Worm (Caenorhabditis elegans): ENCODE measurements around the gene srh-5.

- TF ChIP-seq med-1 (GFP tag; optimal IDR thresholded peaks at IDR 0.05; ENCODE audit: insufficient read depth) (no peak), flt-1 (GFP tag; IDR thresholded peaks at IDR 0.05) (no peak), ztf-23 (GFP tag; IDR thresholded peaks at IDR 0.05) (no peak), klf-2 (GFP tag; conservative IDR thresholded peaks at IDR 0.05) (no peak), cog-1 (tag; optimal IDR thresholded peaks at IDR 0.05) (no peak), tab-1 (GFP tag; IDR thresholded peaks at IDR 0.05) (no peak), ztf-29 (GFP tag; IDR thresholded peaks at IDR 0.05) (no peak), T22C8.4 (GFP tag; IDR thresholded peaks at IDR 0.05) (no peak), ref-1 (GFP tag; conservative IDR thresholded peaks at IDR 0.05) (no peak)
These were observed 41.5 kb upstream of the srh-5 start, which contains the start of gene alh-2 for ce11 chrV:1643886-1644285.
